Fruit fly (Drosophila melanogaster) whole organism, embryonic: ENCODE data around the gene tj.
A peak's percentile ranks its signal among the peaks of the same experiment; 100 is the strongest.

ENCODE experiments used
- Bdp1 ChIP-seq: fragments of 200-800 bp; sonication (Bioruptor generic); optimal IDR thresholded peaks from 3 replicates; lab custom pipeline; 2016; ENCODE audit warnings: missing biosample characterization, missing genetic modification characterization
- CG10565 ChIP-seq: fragments of 200-800 bp; sonication (Bioruptor generic); optimal IDR thresholded peaks from 3 replicates; lab custom pipeline; 2016; ENCODE audit warnings: missing biosample characterization, mild to moderate bottlenecking, missing genetic modification characterization
- CTCF ChIP-seq: fragments of 200-800 bp; sonication (Bioruptor generic); optimal IDR thresholded peaks from 2 replicates; lab custom pipeline; 2017; ENCODE audit warnings: missing biosample characterization, mild to moderate bottlenecking, missing genetic modification characterization, moderate library complexity
- HLH4C ChIP-seq: fragments of 200-800 bp; sonication (Bioruptor generic); IDR thresholded peaks from 3 replicates; pipeline ENCODE4 v1.3.6; 2022; ENCODE audit warnings: missing biosample characterization, missing genetic modification characterization; ENCODE audit not compliant: partially characterized antibody
- insv ChIP-seq, 2 experiments: fragments of 200-800 bp; sonication (Bioruptor generic); optimal IDR thresholded peaks; 3 replicates each; lab custom pipeline; 2016 to 2018; ENCODE audit warnings: missing biosample characterization in 2 of 2, missing genetic modification characterization in 2 of 2
- mld ChIP-seq: fragments of 200-800 bp; sonication (Bioruptor generic); IDR thresholded peaks from 3 replicates; pipeline ENCODE4 v1.3.6; 2022; ENCODE audit warnings: missing biosample characterization, missing genetic modification characterization; ENCODE audit not compliant: partially characterized antibody
- sens ChIP-seq: fragments of 200-800 bp; sonication (Bioruptor generic); peaks from one replicate; lab custom pipeline; 2016; ENCODE audit warnings: missing biosample characterization, missing genetic modification characterization
- sug ChIP-seq: fragments of 200-800 bp; optimal IDR thresholded peaks from 2 replicates; lab custom pipeline; 2019; ENCODE audit warnings: missing biosample characterization, mild to moderate bottlenecking, missing genetic modification characterization, moderate library complexity
- tll ChIP-seq, 2 experiments: fragments of 200-800 bp in 1 of 2; fragments of >200 bp in 1 of 2; sonication (Bioruptor generic) in 1 of 2; optimal IDR thresholded peaks; 2 replicates each; lab custom pipeline; 2017 to 2019; ENCODE audit warnings: missing biosample characterization in 2 of 2, missing genetic modification characterization in 2 of 2, mild to moderate bottlenecking in 1 of 2, moderate library complexity in 1 of 2

DNA sequence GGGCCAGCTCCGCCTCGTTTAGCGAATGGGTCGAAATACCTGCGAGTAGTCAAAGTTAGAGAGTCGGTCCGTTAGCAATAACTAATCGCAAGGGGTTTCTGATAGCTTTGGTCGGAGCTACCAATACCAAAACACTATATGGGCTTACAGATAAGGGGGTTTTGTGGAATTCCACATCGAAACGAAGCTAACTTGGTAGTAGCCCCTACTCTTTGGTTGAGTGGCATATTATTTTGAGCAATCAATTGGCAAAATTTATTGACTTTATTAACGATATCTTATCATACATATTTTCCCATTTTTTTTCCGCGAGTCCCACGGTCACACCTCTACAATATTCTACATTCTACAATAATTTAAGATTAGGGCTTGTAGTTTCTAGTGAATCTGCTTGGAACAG, 42.3 kb downstream of the tj start:
- TF ChIP-seq insv (GFP tag; optimal IDR thresholded peaks at IDR 0.05; lab: Kevin White, UChicago) (no peak), CTCF (GFP tag; lab: Kevin White, UChicago) (no peak), mld (GFP tag; lab: Robert Waterston, UW) (no peak), Bdp1 (GFP tag; lab: Kevin White, UChicago) (no peak), sug (tag; lab: Kevin White, UChicago) (peak; percentile 20), CG10565 (GFP tag; lab: Kevin White, UChicago) (no peak), HLH4C (no peak), sens (GFP tag; lab: Kevin White, UChicago) (no peak), tll (GFP tag; optimal IDR thresholded peaks at IDR 0.05; lab: Kevin White, UChicago) (no peak)
